Fruit fly (Drosophila melanogaster): ENCODE results near the gene colt.
A peak's percentile ranks its signal among the peaks of the same experiment; 100 is the strongest.

The colt gene

DNA sequence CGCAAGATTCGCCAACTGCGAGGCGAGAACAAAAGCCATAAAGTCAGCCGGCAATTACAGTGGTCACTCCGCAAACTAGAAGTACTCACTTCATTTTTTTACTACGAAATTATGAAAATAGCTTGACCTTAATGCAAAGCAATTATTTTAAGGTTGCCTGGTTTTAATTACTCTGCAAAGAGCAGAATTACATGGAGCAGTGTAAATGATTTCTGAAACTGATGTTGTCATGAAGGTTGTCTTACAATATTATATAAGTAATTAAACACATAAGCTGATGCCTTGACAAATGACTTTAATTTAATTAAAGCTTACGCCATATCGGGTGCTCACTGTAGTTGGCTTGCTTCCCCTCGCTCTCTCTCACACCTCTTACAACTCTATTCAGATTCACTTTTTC is 35.7 kb downstream of the colt start (continued):
- TF ChIP-seq CG14050 (GFP tag; IDR thresholded peaks at IDR 0.05) (no peak), Gug (GFP tag; IDR thresholded peaks at IDR 0.05) (peak; percentile 4; the same call in 1 of the 4 replicates), CG12744 (GFP tag; optimal IDR thresholded peaks at IDR 0.05) (peak; percentile 23), B-H1 (GFP tag; IDR thresholded peaks at IDR 0.05) (no peak), toy (GFP tag; IDR thresholded peaks at IDR 0.05) (no peak), kah (GFP tag; optimal IDR thresholded peaks at IDR 0.05) (no peak), CG3995 (GFP tag; optimal IDR thresholded peaks at IDR 0.05) (peak; percentile 16), CG4707 (GFP tag; optimal IDR thresholded peaks at IDR 0.05) (no peak), CG12299 (tag; optimal IDR thresholded peaks at IDR 0.05) (no peak), MTF-1 (GFP tag; optimal IDR thresholded peaks at IDR 0.05; ENCODE audit: borderline replicate concordance) (no peak), CG2678 (tag; optimal IDR thresholded peaks at IDR 0.05) (peak; percentile 73), cas (GFP tag; IDR thresholded peaks at IDR 0.05) (no peak), CG9797 (GFP tag; optimal IDR thresholded peaks at IDR 0.05) (no peak), Atf6 (GFP tag; IDR thresholded peaks at IDR 0.05) (peak; percentile 48; the same call in 1 of the 2 replicates), CG6254 (GFP tag; optimal IDR thresholded peaks at IDR 0.05) (no peak), Deaf1 (tag; optimal IDR thresholded peaks at IDR 0.05) (peak; percentile 5), CG12155 (GFP tag; optimal IDR thresholded peaks at IDR 0.05) (peak; percentile 46), tin (GFP tag; optimal IDR thresholded peaks at IDR 0.05) (peak; percentile 28), yki (optimal IDR thresholded peaks at IDR 0.05) (no peak), zen (tag; optimal IDR thresholded peaks at IDR 0.05) (no peak), onecut (GFP tag; IDR thresholded peaks at IDR 0.05) (no peak), Tbp (GFP tag; optimal IDR thresholded peaks at IDR 0.05) (no peak), jing (GFP tag; optimal IDR thresholded peaks at IDR 0.05) (no peak), CG10321 (GFP tag; IDR thresholded peaks at IDR 0.05) (no peak), CG10209 (GFP tag; optimal IDR thresholded peaks at IDR 0.05) (peak; percentile 50), Atf3 (GFP tag; optimal IDR thresholded peaks at IDR 0.05) (no peak), CG17802 (tag; optimal IDR thresholded peaks at IDR 0.05) (no peak), D19A (tag; optimal IDR thresholded peaks at IDR 0.05) (peak; percentile 17), Usf (GFP tag; optimal IDR thresholded peaks at IDR 0.05) (peak; percentile 43), CG10267 (tag; optimal IDR thresholded peaks at IDR 0.05) (peak; percentile 1), CG6791 (GFP tag; IDR thresholded peaks at IDR 0.05; ENCODE audit: partially characterized antibody) (no peak), jigr1 (GFP tag; IDR thresholded peaks at IDR 0.05) (no peak), CG33213 (GFP tag; optimal IDR thresholded peaks at IDR 0.05) (no peak), stwl (tag; optimal IDR thresholded peaks at IDR 0.05) (no peak), chinmo (GFP tag; IDR thresholded peaks at IDR 0.05; ENCODE audit: partially characterized antibody) (no peak), CG2129 (GFP tag; IDR thresholded peaks at IDR 0.05; ENCODE audit: partially characterized antibody) (no peak), unpg (GFP tag; optimal IDR thresholded peaks at IDR 0.05) (peak; percentile 45), gcm (GFP tag; optimal IDR thresholded peaks at IDR 0.05) (no peak), grau (tag; optimal IDR thresholded peaks at IDR 0.05) (peak; percentile 89), Oaz (GFP tag; IDR thresholded peaks at IDR 0.05) (no peak), exex (tag; optimal IDR thresholded peaks at IDR 0.05) (no peak), CG2199 (GFP tag; IDR thresholded peaks at IDR 0.05) (no peak), disco-r (GFP tag; optimal IDR thresholded peaks at IDR 0.05) (no peak), CG12071 (GFP tag; optimal IDR thresholded peaks at IDR 0.05) (peak; percentile 6), CG16779 (GFP tag; IDR thresholded peaks at IDR 0.05) (no peak), Pdp1 (GFP tag; optimal IDR thresholded peaks at IDR 0.05) (peak; percentile 22 to 83), CG17829 (tag; optimal IDR thresholded peaks at IDR 0.05) (no peak), CG10366 (GFP tag; IDR thresholded peaks at IDR 0.05) (peak; percentile 34; the same call in 1 of the 2 replicates), h (optimal IDR thresholded peaks at IDR 0.05) (no peak), CG43689 (GFP tag; IDR thresholded peaks at IDR 0.05) (no peak), mam (GFP tag; optimal IDR thresholded peaks at IDR 0.05) (peak; percentile 60), TFAM (GFP tag; optimal IDR thresholded peaks at IDR 0.05) (no peak)
